Worm (Caenorhabditis elegans): ENCODE measurements around the gene rps-11.

The rps-11 gene

ce11 chrIV:11635437-11636408 is 33.3 kb downstream of the rps-11 start, which contains the start of gene mars-1:
TSS of gene mars-1 (minus strand) at chrIV:11635487.
- TF ChIP-seq nhr-43 (tag; optimal IDR thresholded peaks at IDR 0.05; ENCODE audit: poor library complexity, severe bottlenecking) (peak; percentile 31), lsy-12 (tag; optimal IDR thresholded peaks at IDR 0.05) (peak; percentile 22), elt-2 (tag; optimal IDR thresholded peaks at IDR 0.05) (peak; percentile 32), ama-1 (optimal IDR thresholded peaks at IDR 0.05) (no peak), ceh-9 (tag; optimal IDR thresholded peaks at IDR 0.05) (no peak), unc-39 (tag; optimal IDR thresholded peaks at IDR 0.05) (no peak), unc-62 (GFP tag; optimal IDR thresholded peaks at IDR 0.05) (no peak), jun-1 (tag; optimal IDR thresholded peaks at IDR 0.05) (no peak), egl-5 (tag; optimal IDR thresholded peaks at IDR 0.05) (no peak), ceh-16 (tag; optimal IDR thresholded peaks at IDR 0.05) (no peak), egl-27 (tag; optimal IDR thresholded peaks at IDR 0.05) (no peak), ztf-4 (tag; optimal IDR thresholded peaks at IDR 0.05) (no peak), pqm-1 (tag; optimal IDR thresholded peaks at IDR 0.05) (no peak), skn-1 (tag; optimal IDR thresholded peaks at IDR 0.05) (peak; percentile 39), mml-1 (tag; optimal IDR thresholded peaks at IDR 0.05) (no peak), nhr-237 (tag; optimal IDR thresholded peaks at IDR 0.05) (no peak), ceh-82 (tag; optimal IDR thresholded peaks at IDR 0.05) (no peak), fos-1 (tag; optimal IDR thresholded peaks at IDR 0.05) (no peak), ztf-11 (tag; optimal IDR thresholded peaks at IDR 0.05) (no peak), tbx-2 (tag; optimal IDR thresholded peaks at IDR 0.05) (no peak), nfya-1 (tag; optimal IDR thresholded peaks at IDR 0.05; ENCODE audit: insufficient read depth) (peak; percentile 58), nhr-12 (tag; optimal IDR thresholded peaks at IDR 0.05) (no peak), aly-2 (tag; optimal IDR thresholded peaks at IDR 0.05) (no peak), elt-1 (tag; optimal IDR thresholded peaks at IDR 0.05) (no peak), fkh-10 (GFP tag; optimal IDR thresholded peaks at IDR 0.05) (peak; percentile 25), nhr-76 (tag; optimal IDR thresholded peaks at IDR 0.05) (no peak), ceh-28 (tag; optimal IDR thresholded peaks at IDR 0.05) (no peak), nhr-77 (tag; optimal IDR thresholded peaks at IDR 0.05) (no peak), pha-4 (tag; optimal IDR thresholded peaks at IDR 0.05) (peak; percentile 76), snpc-4 (tag; optimal IDR thresholded peaks at IDR 0.05) (peak; percentile 18), hmg-11 (tag; optimal IDR thresholded peaks at IDR 0.05) (peak; percentile 10), nhr-25 (tag; optimal IDR thresholded peaks at IDR 0.05) (peak; percentile 61), R02D3.7 (tag; optimal IDR thresholded peaks at IDR 0.05) (no peak), ZK546.5 (tag; optimal IDR thresholded peaks at IDR 0.05) (no peak), daf-12 (tag; optimal IDR thresholded peaks at IDR 0.05) (no peak), nhr-67 (tag; optimal IDR thresholded peaks at IDR 0.05) (no peak), lin-15B (tag; optimal IDR thresholded peaks at IDR 0.05) (peak; percentile 80), elt-3 (tag; optimal IDR thresholded peaks at IDR 0.05) (no peak), sea-2 (GFP tag; optimal IDR thresholded peaks at IDR 0.05) (no peak), nhr-23 (tag; optimal IDR thresholded peaks at IDR 0.05) (peak; percentile 56), nhr-28 (tag; optimal IDR thresholded peaks at IDR 0.05) (no peak), nhr-11 (tag; optimal IDR thresholded peaks at IDR 0.05) (peak; percentile 34), zag-1 (tag; optimal IDR thresholded peaks at IDR 0.05) (no peak), lin-39 (tag; optimal IDR thresholded peaks at IDR 0.05) (no peak)

ce11 chrIV:11636409-11636723 is 33.9 kb downstream of the rps-11 start, which contains the start of gene F58B3.6:
TSS of gene F58B3.6 (plus strand) at chrIV:11636648.
- TF ChIP-seq nhr-43 (tag; optimal IDR thresholded peaks at IDR 0.05; ENCODE audit: poor library complexity, severe bottlenecking) (no peak), fkh-10 (GFP tag; optimal IDR thresholded peaks at IDR 0.05) (no peak), lsy-12 (tag; optimal IDR thresholded peaks at IDR 0.05) (no peak), elt-2 (tag; optimal IDR thresholded peaks at IDR 0.05) (peak; percentile 7), unc-39 (tag; optimal IDR thresholded peaks at IDR 0.05) (no peak), ceh-16 (tag; optimal IDR thresholded peaks at IDR 0.05) (no peak), nfya-1 (tag; optimal IDR thresholded peaks at IDR 0.05; ENCODE audit: insufficient read depth) (peak; percentile 8), egl-27 (tag; optimal IDR thresholded peaks at IDR 0.05) (no peak), nhr-23 (tag; optimal IDR thresholded peaks at IDR 0.05) (peak; percentile 40), aly-2 (tag; optimal IDR thresholded peaks at IDR 0.05) (no peak), daf-12 (tag; optimal IDR thresholded peaks at IDR 0.05) (no peak), snpc-4 (tag; optimal IDR thresholded peaks at IDR 0.05) (no peak), fos-1 (tag; optimal IDR thresholded peaks at IDR 0.05) (no peak), jun-1 (tag; optimal IDR thresholded peaks at IDR 0.05) (no peak), nhr-237 (tag; optimal IDR thresholded peaks at IDR 0.05) (no peak)
